Fruit fly (Drosophila melanogaster): Measurements from ENCODE around the gene btl.

btl gene

DNA sequence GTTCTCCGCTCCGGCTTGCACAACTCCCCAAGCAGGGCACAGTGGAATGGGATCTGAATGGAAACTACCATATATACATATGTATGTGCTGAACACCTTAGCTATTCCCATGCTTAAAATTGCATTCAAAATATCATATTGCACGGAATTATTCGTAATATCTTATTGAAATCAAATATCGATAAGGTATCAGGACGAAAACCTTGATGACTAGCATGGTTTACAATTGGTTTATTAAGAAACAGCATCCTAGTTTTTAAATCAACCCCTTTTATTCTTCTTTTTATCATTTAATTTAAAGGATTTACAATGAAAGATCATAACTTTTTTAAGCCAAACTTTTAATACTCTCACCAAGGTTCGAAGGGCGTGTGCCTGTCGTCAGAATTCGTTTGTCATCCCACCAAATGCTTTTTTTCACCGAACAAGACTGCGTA lies 20.3 kb upstream of the btl start (continued):
- TF ChIP-seq CG17359 (tag; optimal IDR thresholded peaks at IDR 0.05) (no peak), shn (GFP tag; optimal IDR thresholded peaks at IDR 0.05) (peak; percentile 16), aop (GFP tag; IDR thresholded peaks at IDR 0.05) (no peak), dmrt99B (tag; optimal IDR thresholded peaks at IDR 0.05) (peak; percentile 32), sens (GFP tag) (peak; percentile 80), oc (tag; optimal IDR thresholded peaks at IDR 0.05) (no peak), CG8290 (GFP tag; optimal IDR thresholded peaks at IDR 0.05) (no peak), CG8290 (tag; optimal IDR thresholded peaks at IDR 0.05) (no peak), her (GFP tag; optimal IDR thresholded peaks at IDR 0.05) (no peak), Atf6 (GFP tag; IDR thresholded peaks at IDR 0.05) (no peak), CG9876 (GFP tag; optimal IDR thresholded peaks at IDR 0.05) (no peak), corto (GFP tag; optimal IDR thresholded peaks at IDR 0.05) (no peak), prd (optimal IDR thresholded peaks at IDR 0.05) (no peak), prd (GFP tag; IDR thresholded peaks at IDR 0.05) (no peak), kah (GFP tag; optimal IDR thresholded peaks at IDR 0.05) (no peak), ftz-f1 (GFP tag; optimal IDR thresholded peaks at IDR 0.05) (no peak), sob (GFP tag; IDR thresholded peaks at IDR 0.05) (no peak), CG14710 (tag; optimal IDR thresholded peaks at IDR 0.05) (no peak), CG11456 (GFP tag; IDR thresholded peaks at IDR 0.05) (no peak), CG3065 (GFP tag; optimal IDR thresholded peaks at IDR 0.05) (no peak), CG17912 (GFP tag; optimal IDR thresholded peaks at IDR 0.05) (no peak), CG8765 (GFP tag; IDR thresholded peaks at IDR 0.05) (no peak), CG10654 (GFP tag; optimal IDR thresholded peaks at IDR 0.05) (no peak), vnd (GFP tag; IDR thresholded peaks at IDR 0.05; ENCODE audit: partially characterized antibody) (no peak), sd (tag; optimal IDR thresholded peaks at IDR 0.05) (no peak), pan (optimal IDR thresholded peaks at IDR 0.05) (no peak), pan (GFP tag; optimal IDR thresholded peaks at IDR 0.05 in 1 of 2, IDR thresholded peaks at IDR 0.05 in 1 of 2) (no peak), Myb (GFP tag; optimal IDR thresholded peaks at IDR 0.05) (no peak), schlank (tag; optimal IDR thresholded peaks at IDR 0.05) (no peak), CG8478 (optimal IDR thresholded peaks at IDR 0.05) (no peak), CG31441 (GFP tag; IDR thresholded peaks at IDR 0.05) (no peak), fu2 (GFP tag; optimal IDR thresholded peaks at IDR 0.05) (no peak), CG10431 (GFP tag; optimal IDR thresholded peaks at IDR 0.05) (no peak), CG4730 (GFP tag; IDR thresholded peaks at IDR 0.05) (no peak), Optix (GFP tag; IDR thresholded peaks at IDR 0.05) (no peak), Lhr (GFP tag; optimal IDR thresholded peaks at IDR 0.05) (no peak), bcd (GFP tag; optimal IDR thresholded peaks at IDR 0.05) (peak; percentile 7), sna (GFP tag; IDR thresholded peaks at IDR 0.05; ENCODE audit: partially characterized antibody) (no peak), Dbx (GFP tag; IDR thresholded peaks at IDR 0.05) (0 out of 3 replicates have a peak, but pooled peaks have one; percentile 30), CG10462 (GFP tag; optimal IDR thresholded peaks at IDR 0.05) (no peak), psq (GFP tag; optimal IDR thresholded peaks at IDR 0.05) (no peak), CG1832 (GFP tag; optimal IDR thresholded peaks at IDR 0.05) (no peak), Ravus (GFP tag; IDR thresholded peaks at IDR 0.05) (no peak), CG31224 (GFP tag; IDR thresholded peaks at IDR 0.05) (no peak), CG7987 (GFP tag; optimal IDR thresholded peaks at IDR 0.05) (no peak), Bgb (GFP tag; IDR thresholded peaks at IDR 0.05; ENCODE audit: partially characterized antibody) (no peak), Hey (tag; optimal IDR thresholded peaks at IDR 0.05) (no peak), H2.0 (GFP tag; IDR thresholded peaks at IDR 0.05) (no peak), CG14441 (GFP tag; IDR thresholded peaks at IDR 0.05) (no peak), eve (GFP tag; optimal IDR thresholded peaks at IDR 0.05) (no peak), Ets97D (GFP tag; optimal IDR thresholded peaks at IDR 0.05) (no peak), CG17829 (tag; optimal IDR thresholded peaks at IDR 0.05) (no peak), lbe (GFP tag; optimal IDR thresholded peaks at IDR 0.05) (no peak), Sry-β (GFP tag; optimal IDR thresholded peaks at IDR 0.05) (no peak)
